Worm (Caenorhabditis elegans) whole organism, L1 larva: ENCODE results near the gene pqn-53.
A peak's percentile ranks its signal among the peaks of the same experiment; 100 is the strongest.

Experiments
- C16A3.4 ChIP-seq: fragments of 150-350 bp; optimal IDR thresholded peaks from 2 replicates; lab custom pipeline; 2014; ENCODE audit warnings: missing biosample characterization, missing genetic modification characterization
- F16B12.6 ChIP-seq: fragments of 150-350 bp; optimal IDR thresholded peaks from 2 replicates; lab custom pipeline; 2014; ENCODE audit warnings: missing biosample characterization, missing genetic modification characterization
- aha-1 ChIP-seq: fragments of 150-350 bp; optimal IDR thresholded peaks from 2 replicates; lab custom pipeline; 2014; ENCODE audit warnings: missing biosample characterization, missing genetic modification characterization
- alr-1 ChIP-seq: fragments of 200-800 bp; sonication (Bioruptor generic); optimal IDR thresholded peaks from 2 replicates; lab custom pipeline; 2018; ENCODE audit warnings: borderline replicate concordance, mild to moderate bottlenecking, missing genetic modification characterization, missing compliant biosample characterization
- ama-1 ChIP-seq: fragments of 150-350 bp; optimal IDR thresholded peaks from 2 replicates; lab custom pipeline; 2014
- blmp-1 ChIP-seq: fragments of 150-350 bp; optimal IDR thresholded peaks from 2 replicates; lab custom pipeline; 2014; ENCODE audit warnings: missing biosample characterization, missing genetic modification characterization
- dpl-1 ChIP-seq, 3 experiments: fragments of 150-350 bp in 2 of 3; sonication (generic microtip) in 1 of 3; optimal IDR thresholded peaks; 2 replicates each; lab custom pipeline; 2014 to 2017; ENCODE audit warnings: missing biosample characterization in 3 of 3, missing genetic modification characterization in 3 of 3, missing genetic modification reagents in 3 of 3
- dsc-1 ChIP-seq: sonication (generic microtip); optimal IDR thresholded peaks from 2 replicates; lab custom pipeline; 2016; ENCODE audit warnings: mild to moderate bottlenecking, missing genetic modification characterization, missing compliant biosample characterization
- efl-1 ChIP-seq, 4 experiments: fragments of 150-350 bp; optimal IDR thresholded peaks in 3 of 4; peaks in 1 of 4; 1 replicate in 1 of 4; 2 replicates in 3 of 4; lab custom pipeline; 2014; ENCODE audit warnings: missing biosample characterization in 2 of 4, missing genetic modification characterization in 2 of 4, missing genetic modification reagents in 2 of 4
- egl-13 ChIP-seq: sonication (generic microtip); optimal IDR thresholded peaks from 2 replicates; lab custom pipeline; 2016; ENCODE audit warnings: missing genotype, missing genetic modification reagents, missing genetic modification characterization, missing compliant biosample characterization
- elt-2 ChIP-seq: sonication (generic microtip); optimal IDR thresholded peaks from 2 replicates; lab custom pipeline; 2016; ENCODE audit warnings: missing genetic modification characterization, mild to moderate bottlenecking, inconsistent platforms, missing compliant biosample characterization, missing genetic modification reagents
- elt-3 ChIP-seq, 6 experiments: fragments of 150-350 bp in 1 of 6; sonication (generic microtip); optimal IDR thresholded peaks; 2 replicates each; lab custom pipeline; 2017 to 2018; ENCODE audit warnings: missing biosample characterization in 6 of 6, missing genetic modification characterization in 6 of 6, inconsistent platforms in 1 of 6
- ets-5 ChIP-seq: fragments of 200-800 bp; sonication (Bioruptor generic); IDR thresholded peaks from 2 replicates; pipeline ENCODE4 v1.3.6; 2022; ENCODE audit warnings: missing genetic modification characterization, missing compliant biosample characterization
- fkh-10 ChIP-seq: sonication (generic microtip); optimal IDR thresholded peaks from 2 replicates; lab custom pipeline; 2017; ENCODE audit warnings: missing biosample characterization, missing genetic modification reagents, missing genetic modification characterization
- fkh-8 ChIP-seq: sonication (generic microtip); optimal IDR thresholded peaks from 2 replicates; lab custom pipeline; 2016; ENCODE audit warnings: mild to moderate bottlenecking, missing genetic modification characterization, missing compliant biosample characterization
- fos-1 ChIP-seq: fragments of 150-350 bp; optimal IDR thresholded peaks from 2 replicates; lab custom pipeline; 2014; ENCODE audit warnings: missing biosample characterization, missing genetic modification characterization
- grh-1 ChIP-seq: fragments of 200-800 bp; sonication (Bioruptor generic); IDR thresholded peaks from 2 replicates; pipeline ENCODE4 v1.3.6; 2022; ENCODE audit warnings: missing genetic modification reagents, missing genetic modification characterization, missing compliant biosample characterization
- hlh-17 ChIP-seq: fragments of 200-800 bp; sonication (Bioruptor generic); optimal IDR thresholded peaks from 2 replicates; lab custom pipeline; 2018; ENCODE audit warnings: missing genetic modification characterization, mild to moderate bottlenecking, missing compliant biosample characterization, moderate library complexity, borderline replicate concordance
- hpl-2 ChIP-seq: fragments of 150-350 bp; optimal IDR thresholded peaks from 2 replicates; lab custom pipeline; 2014; ENCODE audit warnings: missing biosample characterization, missing genetic modification reagents, missing genetic modification characterization
- isw-1 ChIP-seq: fragments of 200-800 bp; sonication (Bioruptor generic); IDR thresholded peaks from 2 replicates; pipeline ENCODE4 v1.3.6; 2022; ENCODE audit warnings: missing genetic modification characterization, missing compliant biosample characterization
- jun-1 ChIP-seq: fragments of 150-350 bp; optimal IDR thresholded peaks from 2 replicates; lab custom pipeline; 2014; ENCODE audit warnings: missing biosample characterization, missing genetic modification reagents, missing genetic modification characterization
- lin-14 ChIP-seq: fragments of 200-800 bp; sonication (Bioruptor generic); optimal IDR thresholded peaks from 2 replicates; lab custom pipeline; 2018; ENCODE audit warnings: mild to moderate bottlenecking, missing genetic modification characterization, moderate library complexity, missing compliant biosample characterization
- lin-39 ChIP-seq: fragments of 150-350 bp; optimal IDR thresholded peaks from 2 replicates; lab custom pipeline; 2014; ENCODE audit warnings: missing biosample characterization, missing genetic modification reagents, missing genetic modification characterization
- mab-9 ChIP-seq: fragments of 200-800 bp; sonication (Bioruptor generic); IDR thresholded peaks from 2 replicates; pipeline ENCODE4 v1.3.6; 2022; ENCODE audit warnings: missing genetic modification reagents, missing genetic modification characterization, missing compliant biosample characterization
- mdl-1 ChIP-seq, 2 experiments: fragments of 150-350 bp; optimal IDR thresholded peaks; 2 replicates each; lab custom pipeline; 2014 to 2017; ENCODE audit warnings: missing biosample characterization in 2 of 2, missing genetic modification characterization in 2 of 2, inconsistent platforms in 1 of 2
- mef-2 ChIP-seq: fragments of 150-350 bp; optimal IDR thresholded peaks from 2 replicates; lab custom pipeline; 2014; ENCODE audit warnings: missing biosample characterization, missing genetic modification characterization
- nhr-11 ChIP-seq: fragments of 150-350 bp; optimal IDR thresholded peaks from 2 replicates; lab custom pipeline; 2014; ENCODE audit warnings: missing biosample characterization, missing genetic modification characterization
- nhr-28 ChIP-seq: fragments of 150-350 bp; optimal IDR thresholded peaks from 2 replicates; lab custom pipeline; 2014; ENCODE audit warnings: missing biosample characterization, missing genetic modification characterization
- nhr-47 ChIP-seq: sonication (generic microtip); optimal IDR thresholded peaks from 2 replicates; lab custom pipeline; 2016; ENCODE audit warnings: mild to moderate bottlenecking, missing genetic modification characterization, moderate library complexity, missing compliant biosample characterization
- nhr-71 ChIP-seq: sonication (generic microtip); optimal IDR thresholded peaks from 2 replicates; lab custom pipeline; 2016; ENCODE audit warnings: mild to moderate bottlenecking, missing genetic modification characterization, moderate library complexity, missing compliant biosample characterization
- nhr-76 ChIP-seq: sonication (generic microtip); optimal IDR thresholded peaks from 2 replicates; lab custom pipeline; 2017; ENCODE audit warnings: missing biosample characterization, missing genetic modification characterization
- nhr-77 ChIP-seq: fragments of 150-350 bp; optimal IDR thresholded peaks from 2 replicates; lab custom pipeline; 2014; ENCODE audit warnings: missing biosample characterization, missing genetic modification characterization
- nhr-84 ChIP-seq: sonication (generic microtip); optimal IDR thresholded peaks from 2 replicates; lab custom pipeline; 2017; ENCODE audit warnings: missing biosample characterization, missing genetic modification characterization
- nhr-85 ChIP-seq: sonication (generic microtip); peaks from one replicate; lab custom pipeline; 2016; ENCODE audit warnings: missing genetic modification characterization, inconsistent platforms, missing compliant biosample characterization
- pax-3 ChIP-seq: fragments of 200-800 bp; sonication (Bioruptor generic); optimal IDR thresholded peaks from 2 replicates; lab custom pipeline; 2018; ENCODE audit warnings: mild to moderate bottlenecking, missing genetic modification characterization, moderate library complexity, missing compliant biosample characterization
- skn-1 ChIP-seq: fragments of 150-350 bp; optimal IDR thresholded peaks from 2 replicates; lab custom pipeline; 2014; ENCODE audit warnings: missing biosample characterization, missing genetic modification characterization
- snpc-4 ChIP-seq: fragments of 150-350 bp; optimal IDR thresholded peaks from 2 replicates; lab custom pipeline; 2014; ENCODE audit warnings: missing biosample characterization, missing genetic modification characterization
- snu-23 ChIP-seq: sonication (generic microtip); optimal IDR thresholded peaks from 2 replicates; lab custom pipeline; 2016; ENCODE audit warnings: missing genetic modification characterization, missing compliant biosample characterization
- sup-37 ChIP-seq: fragments of 200-800 bp; sonication (Bioruptor generic); optimal IDR thresholded peaks from 2 replicates; lab custom pipeline; 2018; ENCODE audit warnings: mild to moderate bottlenecking, missing genetic modification characterization, missing compliant biosample characterization
- swsn-7 ChIP-seq: sonication (generic microtip); optimal IDR thresholded peaks from 2 replicates; lab custom pipeline; 2016; ENCODE audit warnings: missing genetic modification characterization, missing compliant biosample characterization
- tlp-1 ChIP-seq: fragments of 150-350 bp; optimal IDR thresholded peaks from 2 replicates; lab custom pipeline; 2014; ENCODE audit warnings: missing biosample characterization, missing genetic modification characterization
- unc-30 ChIP-seq: sonication (generic microtip); optimal IDR thresholded peaks from 2 replicates; lab custom pipeline; 2017; ENCODE audit warnings: missing biosample characterization, missing genetic modification characterization
- unc-62 ChIP-seq: fragments of 150-350 bp; optimal IDR thresholded peaks from 2 replicates; lab custom pipeline; 2014; ENCODE audit warnings: missing biosample characterization, missing genetic modification reagents, missing genetic modification characterization
- unc-86 ChIP-seq: sonication (generic microtip); optimal IDR thresholded peaks from 2 replicates; lab custom pipeline; 2016; ENCODE audit warnings: missing genetic modification characterization, missing compliant biosample characterization
- vab-15 ChIP-seq: sonication (generic microtip); optimal IDR thresholded peaks from 2 replicates; lab custom pipeline; 2017; ENCODE audit warnings: missing genotype, mild to moderate bottlenecking, missing genetic modification characterization, missing compliant biosample characterization

pqn-53 gene

ce11 chrV:12040823-12041606 lies 24.2 kb downstream of the pqn-53 start, which contains the start of the genes kup-1 and F10C2.4 (continued):
- TF ChIP-seq sup-37 (GFP tag; lab: Kevin White, UChicago) = no peak
- no peak for TF ChIP-seq mab-9 (GFP tag; lab: Robert Waterston, UW)
- no peak for TF ChIP-seq nhr-28 (tag; lab: Kevin White, UChicago)
- no peak for TF ChIP-seq aha-1 (tag; lab: Kevin White, UChicago)
- no peak for TF ChIP-seq elt-2 (tag; lab: Kevin White, UChicago)
- TF ChIP-seq nhr-77 (tag; lab: Kevin White, UChicago) = peak; percentile 51
- TF ChIP-seq grh-1 = no peak
- TF ChIP-seq mdl-1 (tag; optimal IDR thresholded peaks at IDR 0.05; lab: Kevin White, UChicago) = no peak
- TF ChIP-seq ets-5 (GFP tag; lab: Robert Waterston, UW) = no peak

ce11 chrV:12039755-12040154 lies 25.4 kb downstream of the pqn-53 start:
- TF ChIP-seq mdl-1 (tag; optimal IDR thresholded peaks at IDR 0.05; lab: Kevin White, UChicago) (no peak), swsn-7 (tag; lab: Kevin White, UChicago) (no peak), nhr-71 (no peak), isw-1 (no peak), nhr-85 (tag; lab: Kevin White, UChicago) (peak; percentile 34), nhr-47 (tag; lab: Kevin White, UChicago) (no peak), nhr-76 (tag; lab: Kevin White, UChicago) (no peak), elt-3 (tag; optimal IDR thresholded peaks at IDR 0.05; lab: Kevin White, UChicago) (no peak), skn-1 (tag; lab: Kevin White, UChicago) (no peak), tlp-1 (tag; lab: Kevin White, UChicago) (no peak), alr-1 (tag; lab: Kevin White, UChicago) (no peak), blmp-1 (peak; percentile 28), lin-14 (peak; percentile 29), nhr-11 (tag; lab: Kevin White, UChicago) (no peak), fkh-8 (tag; lab: Kevin White, UChicago) (no peak), F16B12.6 (tag; lab: Kevin White, UChicago) (no peak), snu-23 (GFP tag; lab: Kevin White, UChicago) (no peak), egl-13 (tag; lab: Kevin White, UChicago) (no peak), mab-9 (GFP tag; lab: Robert Waterston, UW) (no peak), unc-86 (tag; lab: Kevin White, UChicago) (no peak)
- TF ChIP-seq, all 84 proteins: peak for 3

ce11 chrV:12038783-12039182 lies 26.4 kb downstream of the pqn-53 start:
- TF ChIP-seq nhr-47 (tag; lab: Kevin White, UChicago) (peak; percentile 46), dsc-1 (tag; lab: Kevin White, UChicago) (peak; percentile 28), unc-86 (tag; lab: Kevin White, UChicago) (no peak), pax-3 (tag; lab: Kevin White, UChicago) (peak; percentile 31), nhr-28 (tag; lab: Kevin White, UChicago) (no peak), ama-1 (lab: Kevin White, UChicago) (peak; percentile 5), snpc-4 (tag; lab: Kevin White, UChicago) (no peak), dpl-1 (GFP tag; optimal IDR thresholded peaks at IDR 0.05; lab: Kevin White, UChicago) (peak in 1 of 3 experiments; percentile 34), hlh-17 (GFP tag; lab: Kevin White, UChicago) (no peak), sup-37 (GFP tag; lab: Kevin White, UChicago) (no peak), nhr-71 (no peak), egl-13 (tag; lab: Kevin White, UChicago) (no peak), jun-1 (no peak), mab-9 (GFP tag; lab: Robert Waterston, UW) (no peak), lin-14 (peak; percentile 51), fkh-10 (GFP tag; lab: Kevin White, UChicago) (no peak), unc-62 (no peak), elt-3 (tag; optimal IDR thresholded peaks at IDR 0.05; lab: Kevin White, UChicago) (no peak), unc-30 (tag; lab: Kevin White, UChicago) (no peak), C16A3.4 (no peak), isw-1 (no peak), lin-39 (tag; lab: Kevin White, UChicago) (no peak), alr-1 (tag; lab: Kevin White, UChicago) (no peak), fos-1 (tag; lab: Kevin White, UChicago) (no peak), nhr-84 (tag; lab: Kevin White, UChicago) (no peak), vab-15 (tag; lab: Kevin White, UChicago) (no peak), hpl-2 (GFP tag; lab: Kevin White, UChicago) (no peak), mef-2 (tag; lab: Kevin White, UChicago) (no peak), snu-23 (GFP tag; lab: Kevin White, UChicago) (peak; percentile 29), F16B12.6 (tag; lab: Kevin White, UChicago) (no peak), efl-1 (optimal IDR thresholded peaks at IDR 0.05; lab: Kevin White, UChicago) (no peak), efl-1 (GFP tag; optimal IDR thresholded peaks at IDR 0.05 in 1 of 2; lab: Kevin White, UChicago) (peak; percentile 18 to 58), nhr-76 (tag; lab: Kevin White, UChicago) (no peak)
